Worm (Caenorhabditis elegans) whole organism, L4/young adult: ENCODE data around the gene clec-207.

ENCODE experiments used
- W03F9.2 ChIP-seq: fragments of 150-350 bp; optimal IDR thresholded peaks from 2 replicates; lab custom pipeline; 2014; ENCODE audit warnings: missing biosample characterization, missing genetic modification characterization
- dao-5 ChIP-seq: sonication (generic microtip); optimal IDR thresholded peaks from 2 replicates; lab custom pipeline; 2016; ENCODE audit warnings: missing genotype, missing genetic modification characterization, moderate library complexity, missing compliant biosample characterization

ce11 chrV:2054254-2054653 lies 41.6 kb upstream of the clec-207 start:
- TF ChIP-seq dao-5 (tag; lab: Kevin White, UChicago), result no peak
- TF ChIP-seq W03F9.2 (tag; lab: Kevin White, UChicago), result no peak
